Worm (Caenorhabditis elegans) whole organism, young adult: Measurements from ENCODE around the gene T25B9.9.

Experiments used
- B0336.3 ChIP-seq: fragments of 200-800 bp; sonication (Bioruptor generic); IDR thresholded peaks from 2 replicates; pipeline ENCODE4 v1.3.6; 2022; ENCODE audit warnings: missing genetic modification characterization, missing compliant biosample characterization
- F49E8.2 ChIP-seq: sonication (generic microtip); optimal IDR thresholded peaks from 3 replicates; lab custom pipeline; 2017; ENCODE audit warnings: missing genetic modification characterization, mild to moderate bottlenecking, missing compliant biosample characterization, antibody characterized with exemption, moderate library complexity; ENCODE audit not compliant: insufficient read depth
- K11D2.4 ChIP-seq: fragments of 200-800 bp; sonication (Bioruptor generic); IDR thresholded peaks from 2 replicates; pipeline ENCODE4 v1.3.6; 2022; ENCODE audit warnings: missing genetic modification reagents, missing genetic modification characterization, missing compliant biosample characterization
- T07F8.4 ChIP-seq: sonication (generic microtip); optimal IDR thresholded peaks from 2 replicates; lab custom pipeline; 2016; ENCODE audit warnings: mild to moderate bottlenecking, missing genetic modification characterization, moderate library complexity, missing compliant biosample characterization
- Y53F4B.3 ChIP-seq: fragments of 200-800 bp; sonication (Bioruptor generic); IDR thresholded peaks from 2 replicates; pipeline ENCODE4 v1.3.6; 2022; ENCODE audit warnings: missing genetic modification reagents, missing genetic modification characterization, missing compliant biosample characterization
- Y53G8AR.9 ChIP-seq: fragments of 200-800 bp; sonication (Bioruptor generic); conservative IDR thresholded peaks from 2 replicates; pipeline ENCODE4 v1.3.6; 2022; ENCODE audit warnings: missing genetic modification reagents, missing genetic modification characterization, missing compliant biosample characterization
- ama-1 ChIP-seq, 3 experiments: fragments of 150-350 bp in 1 of 3; sonication (generic microtip) in 2 of 3; optimal IDR thresholded peaks; 2 replicates each; lab custom pipeline; 2014 to 2018; ENCODE audit warnings: missing biosample characterization in 2 of 3, missing genetic modification characterization in 2 of 3, missing genetic modification reagents in 2 of 3
- aptf-2 ChIP-seq: fragments of 200-800 bp; sonication (Bioruptor generic); conservative IDR thresholded peaks from 2 replicates; pipeline ENCODE4 v1.3.6; 2022; ENCODE audit warnings: missing genetic modification reagents, missing genetic modification characterization, missing compliant biosample characterization
- athp-1 ChIP-seq: sonication (generic microtip); optimal IDR thresholded peaks from 2 replicates; lab custom pipeline; 2017; ENCODE audit warnings: mild to moderate bottlenecking, missing genetic modification characterization, missing compliant biosample characterization
- attf-5 ChIP-seq: fragments of 200-800 bp; sonication (Bioruptor generic); optimal IDR thresholded peaks from 2 replicates; lab custom pipeline; 2018; ENCODE audit warnings: mild to moderate bottlenecking, missing genetic modification characterization, missing compliant biosample characterization
- bed-1 ChIP-seq: fragments of 200-800 bp; sonication (Bioruptor generic); IDR thresholded peaks from 2 replicates; pipeline ENCODE4 v1.3.6; 2022; ENCODE audit warnings: missing genetic modification reagents, missing genetic modification characterization, missing compliant biosample characterization
- cebp-1 ChIP-seq, 2 experiments: fragments of 200-800 bp in 1 of 2; sonication (Bioruptor generic) in 1 of 2; sonication (generic microtip) in 1 of 2; IDR thresholded peaks in 1 of 2; optimal IDR thresholded peaks in 1 of 2; 2 replicates each; pipeline versions ENCODE4 v1.3.6 to Lab custom; 2017 to 2022; ENCODE audit warnings: missing compliant biosample characterization in 2 of 2, missing genetic modification characterization in 2 of 2, mild to moderate bottlenecking in 1 of 2, missing genetic modification reagents in 1 of 2, moderate library complexity in 1 of 2
- ceh-27 ChIP-seq: fragments of 200-800 bp; sonication (Bioruptor generic); optimal IDR thresholded peaks from 2 replicates; lab custom pipeline; 2018; ENCODE audit warnings: mild to moderate bottlenecking, missing genetic modification characterization, moderate library complexity, missing compliant biosample characterization
- chd-7 ChIP-seq: sonication (generic microtip); optimal IDR thresholded peaks from 2 replicates; lab custom pipeline; 2016; ENCODE audit warnings: mild to moderate bottlenecking, missing genetic modification characterization, moderate library complexity, missing compliant biosample characterization
- die-1 ChIP-seq: sonication (generic microtip); optimal IDR thresholded peaks from 2 replicates; lab custom pipeline; 2016; ENCODE audit warnings: missing genotype, mild to moderate bottlenecking, missing genetic modification characterization, missing compliant biosample characterization
- dox-1 ChIP-seq: fragments of 200-800 bp; sonication (Bioruptor generic); IDR thresholded peaks from 2 replicates; pipeline ENCODE4 v1.3.6; 2022; ENCODE audit warnings: missing genetic modification reagents, missing genetic modification characterization, missing compliant biosample characterization
- dpl-1 ChIP-seq: fragments of 150-350 bp; optimal IDR thresholded peaks from 2 replicates; lab custom pipeline; 2014; ENCODE audit warnings: missing biosample characterization, missing genetic modification reagents, missing genetic modification characterization
- egl-18 ChIP-seq: fragments of 200-800 bp; sonication (Bioruptor generic); IDR thresholded peaks from 2 replicates; pipeline ENCODE4 v1.3.6; 2022; ENCODE audit warnings: missing genetic modification reagents, missing genetic modification characterization, missing compliant biosample characterization
- egrh-3 ChIP-seq: fragments of 200-800 bp; sonication (Bioruptor generic); IDR thresholded peaks from 2 replicates; pipeline ENCODE4 v1.3.6; 2022; ENCODE audit warnings: missing genetic modification reagents, missing genetic modification characterization, missing compliant biosample characterization
- hmg-1.2 ChIP-seq: fragments of 200-800 bp; sonication (Bioruptor generic); IDR thresholded peaks from 2 replicates; pipeline ENCODE4 v1.3.6; 2022; ENCODE audit warnings: missing genetic modification reagents, missing genetic modification characterization, missing compliant biosample characterization
- hmg-20 ChIP-seq: fragments of 200-800 bp; sonication (Bioruptor generic); IDR thresholded peaks from 2 replicates; pipeline ENCODE4 v1.3.6; 2022; ENCODE audit warnings: missing genetic modification reagents, missing genetic modification characterization, missing compliant biosample characterization
- lin-26 ChIP-seq: fragments of 200-800 bp; sonication (Bioruptor generic); IDR thresholded peaks from 2 replicates; pipeline ENCODE4 v1.3.6; 2022; ENCODE audit warnings: missing genetic modification reagents, missing genetic modification characterization, missing compliant biosample characterization
- lin-35 ChIP-seq, 3 experiments: fragments of 150-350 bp in 2 of 3; sonication (generic microtip) in 1 of 3; optimal IDR thresholded peaks; 2 replicates each; lab custom pipeline; 2014 to 2018; ENCODE audit warnings: missing biosample characterization in 3 of 3, missing genetic modification characterization in 3 of 3, missing genetic modification reagents in 3 of 3
- mcd-1 ChIP-seq: fragments of 200-800 bp; sonication (Bioruptor generic); IDR thresholded peaks from 2 replicates; pipeline ENCODE4 v1.3.6; 2022; ENCODE audit warnings: missing genetic modification reagents, missing genetic modification characterization, missing compliant biosample characterization
- mel-28 ChIP-seq: sonication (generic microtip); optimal IDR thresholded peaks from 2 replicates; lab custom pipeline; 2016; ENCODE audit warnings: borderline replicate concordance, mild to moderate bottlenecking, missing genetic modification characterization, missing compliant biosample characterization
- rcor-1 ChIP-seq: fragments of 200-800 bp; sonication (Bioruptor generic); IDR thresholded peaks from 2 replicates; pipeline ENCODE4 v1.3.6; 2022; ENCODE audit warnings: missing genetic modification reagents, missing genetic modification characterization, missing compliant biosample characterization
- rec-8 ChIP-seq, 2 experiments: sonication (generic microtip); optimal IDR thresholded peaks; 2 replicates each; lab custom pipeline; 2016; ENCODE audit warnings: mild to moderate bottlenecking in 2 of 2, missing genetic modification characterization in 2 of 2, missing genetic modification reagents in 2 of 2, missing genotype in 2 of 2, missing biosample characterization in 1 of 2, missing compliant biosample characterization in 1 of 2, moderate library complexity in 1 of 2
- somi-1 ChIP-seq: fragments of 200-800 bp; sonication (Bioruptor generic); optimal IDR thresholded peaks from 2 replicates; lab custom pipeline; 2018; ENCODE audit warnings: mild to moderate bottlenecking, missing genetic modification characterization, missing compliant biosample characterization
- zfh-2 ChIP-seq: fragments of 200-800 bp; sonication (Bioruptor generic); conservative IDR thresholded peaks from 2 replicates; pipeline ENCODE4 v1.3.6; 2022; ENCODE audit warnings: missing genetic modification reagents, missing genetic modification characterization, missing compliant biosample characterization
- zim-3 ChIP-seq: sonication (generic microtip); optimal IDR thresholded peaks from 2 replicates; lab custom pipeline; 2017; ENCODE audit warnings: mild to moderate bottlenecking, missing genetic modification characterization, moderate library complexity, missing compliant biosample characterization
- ztf-3 ChIP-seq: fragments of 200-800 bp; sonication (Bioruptor generic); optimal IDR thresholded peaks from 2 replicates; lab custom pipeline; 2018; ENCODE audit warnings: mild to moderate bottlenecking, missing genetic modification characterization, missing compliant biosample characterization

T25B9.9 gene

DNA sequence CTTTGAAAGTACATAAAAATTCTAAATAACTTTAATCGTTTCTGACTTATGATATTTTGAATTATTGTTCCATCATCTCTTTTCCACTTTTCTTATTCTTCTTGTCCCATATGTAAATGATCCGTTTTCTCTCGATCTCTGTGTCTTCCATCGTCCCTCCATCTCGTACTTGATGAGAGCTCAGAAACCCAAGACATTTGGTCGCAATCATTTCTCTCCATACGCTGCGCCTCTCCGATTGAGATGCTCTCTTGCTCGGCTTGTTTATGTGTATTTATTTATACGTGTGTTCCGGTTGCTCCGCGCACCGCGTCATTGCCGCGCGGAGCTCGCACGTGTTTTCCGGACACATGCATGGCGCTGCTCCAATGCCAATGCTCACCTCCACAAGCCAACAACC is 41.9 kb downstream of the T25B9.9 start:
- TF ChIP-seq ama-1 (optimal IDR thresholded peaks at IDR 0.05; lab: Kevin White, UChicago) (no peak), ama-1 (GFP tag; optimal IDR thresholded peaks at IDR 0.05; lab: Kevin White, UChicago) (no peak), rec-8 (tag; optimal IDR thresholded peaks at IDR 0.05; lab: Kevin White, UChicago) (no peak), egl-18 (GFP tag; lab: Robert Waterston, UW) (no peak)

DNA sequence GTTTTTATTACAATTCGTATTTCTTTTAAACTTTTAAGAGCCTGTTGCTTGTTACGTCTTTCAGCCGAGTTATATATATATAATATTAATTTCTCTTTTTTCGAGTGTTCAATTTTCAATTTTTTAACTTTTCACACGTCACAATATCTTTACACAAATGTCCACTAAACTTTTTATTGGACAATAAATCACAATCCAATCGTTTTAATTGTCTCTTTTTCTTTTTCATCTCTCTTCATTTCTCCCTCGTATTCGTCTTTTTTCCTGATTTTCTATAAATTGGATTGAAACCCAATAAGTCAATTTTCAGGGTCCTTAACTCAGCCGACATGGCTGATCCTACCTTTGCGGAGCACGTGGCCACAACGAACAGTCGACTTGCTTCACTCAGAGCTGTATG is 42.6 kb downstream of the T25B9.9 start, which contains the start of gene miz-1:
miz-1 (plus strand) TSS at position 301 of the 400 bp plus-strand sequence.
- TF ChIP-seq Y53F4B.3 (no peak), somi-1 (GFP tag; lab: Kevin White, UChicago) (no peak), lin-35 (GFP tag; optimal IDR thresholded peaks at IDR 0.05; lab: Kevin White, UChicago) (no peak), F49E8.2 (tag; lab: Kevin White, UChicago) (no peak), mel-28 (tag; lab: Kevin White, UChicago) (no peak), bed-1 (GFP tag; lab: Robert Waterston, UW) (no peak), Y53G8AR.9 (GFP tag; lab: Robert Waterston, UW) (no peak), hmg-20 (GFP tag; lab: Robert Waterston, UW) (no peak), zim-3 (no peak), dpl-1 (GFP tag; lab: Kevin White, UChicago) (no peak), athp-1 (tag; lab: Kevin White, UChicago) (no peak), T07F8.4 (tag; lab: Kevin White, UChicago) (no peak)

DNA sequence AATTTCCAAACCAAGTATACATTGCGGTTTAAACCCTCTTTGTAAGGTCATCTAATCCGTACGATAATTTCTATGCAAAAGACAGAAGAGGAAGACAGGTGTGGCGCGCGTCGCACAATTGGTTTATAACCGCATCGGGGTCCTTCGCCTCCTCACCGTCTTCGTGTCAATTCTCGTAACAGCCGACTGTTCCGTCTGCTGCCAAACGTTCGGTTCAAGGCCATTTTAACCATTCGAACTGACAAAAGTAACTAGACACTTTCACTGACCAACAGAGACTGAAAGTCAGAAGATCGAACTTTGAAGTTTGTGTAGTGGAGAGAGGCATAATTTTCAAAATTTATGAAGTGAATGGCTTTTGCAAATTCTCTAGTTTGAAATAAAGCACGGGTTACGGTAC is 46.5 kb downstream of the T25B9.9 start:
- TF ChIP-seq rcor-1 (no peak), lin-26 (GFP tag; lab: Robert Waterston, UW) (0 out of 2 replicates have a peak, but pooled peaks have one; percentile 21)
- TF ChIP-seq, all 124 proteins: peak for 1

DNA sequence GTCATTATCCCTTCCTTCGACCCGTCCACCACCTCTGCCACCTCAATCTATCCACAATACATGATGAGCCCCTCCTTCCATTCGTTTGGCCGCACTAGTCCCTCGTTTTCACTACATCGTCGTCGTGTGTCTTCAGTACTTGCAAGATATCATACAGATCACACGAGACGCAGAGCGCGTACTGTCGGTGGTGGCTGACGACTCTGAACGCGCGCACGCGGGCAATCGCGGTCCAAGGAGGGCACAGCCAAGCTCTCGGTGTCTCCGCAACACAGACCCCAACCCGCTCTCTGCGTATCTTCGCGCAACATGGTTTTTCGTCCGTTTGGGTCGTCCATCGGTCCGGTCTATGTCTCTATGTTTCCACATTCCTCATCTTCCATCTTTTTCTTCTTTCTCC is 47.6 kb downstream of the T25B9.9 start:
- no peak for TF ChIP-seq ztf-3 (GFP tag; lab: Kevin White, UChicago)
- no peak for TF ChIP-seq aptf-2 (GFP tag; lab: Robert Waterston, UW)
- 0 out of 2 replicates have a peak, but pooled peaks have one; percentile 19 for TF ChIP-seq B0336.3 (GFP tag; lab: Robert Waterston, UW)
- TF ChIP-seq attf-5 (GFP tag; lab: Kevin White, UChicago), result peak; percentile 1
- TF ChIP-seq K11D2.4 (GFP tag; lab: Robert Waterston, UW), result 0 out of 2 replicates have a peak, but pooled peaks have one; percentile 15
- peak; percentile 6 for TF ChIP-seq die-1 (tag; lab: Kevin White, UChicago)
- TF ChIP-seq egrh-3, result peak; percentile 78; the same call in 1 of the 2 replicates
- TF ChIP-seq zfh-2 (GFP tag; lab: Robert Waterston, UW), result peak; percentile 96
- TF ChIP-seq cebp-1 (GFP tag; IDR thresholded peaks at IDR 0.05; lab: Robert Waterston, UW), result no peak
- peak; percentile 12 for TF ChIP-seq cebp-1 (tag; optimal IDR thresholded peaks at IDR 0.05; lab: Kevin White, UChicago)
- peak; percentile 61 for TF ChIP-seq hmg-1.2 (GFP tag; lab: Robert Waterston, UW)
- TF ChIP-seq dox-1 (GFP tag; lab: Robert Waterston, UW), result peak; percentile 67
- TF ChIP-seq chd-7 (tag; lab: Kevin White, UChicago), result no peak
- 0 out of 2 replicates have a peak, but pooled peaks have one; percentile 25 for TF ChIP-seq lin-26 (GFP tag; lab: Robert Waterston, UW)
- TF ChIP-seq bed-1 (GFP tag; lab: Robert Waterston, UW), result no peak
- peak; percentile 25 for TF ChIP-seq ceh-27 (GFP tag; lab: Kevin White, UChicago)
- peak; percentile 48; the same call in 1 of the 2 replicates for TF ChIP-seq mcd-1 (GFP tag; lab: Robert Waterston, UW)
